Fruit fly (Drosophila melanogaster) whole organism, embryonic: Measurements from ENCODE around the gene Pex14.
A peak's percentile ranks its signal among the peaks of the same experiment; 100 is the strongest.

Experiments used
- Atf6 ChIP-seq: fragments of 200-800 bp; sonication (Bioruptor generic); IDR thresholded peaks from 2 replicates; pipeline ENCODE4 v1.3.6; 2022; ENCODE audit warnings: missing biosample characterization, missing genetic modification characterization
- CG10147 ChIP-seq: fragments of 200-800 bp; sonication (Bioruptor generic); optimal IDR thresholded peaks from 2 replicates; lab custom pipeline; 2019; ENCODE audit warnings: missing biosample characterization, mild to moderate bottlenecking, missing genetic modification characterization, moderate library complexity
- CG10462 ChIP-seq: fragments of 200-800 bp; sonication (Bioruptor generic); optimal IDR thresholded peaks from 2 replicates; lab custom pipeline; 2016; ENCODE audit warnings: missing biosample characterization, missing genetic modification characterization
- CG10979 ChIP-seq: fragments of 200-800 bp; sonication (Bioruptor generic); optimal IDR thresholded peaks from 2 replicates; lab custom pipeline; 2018; ENCODE audit warnings: missing biosample characterization, mild to moderate bottlenecking, missing genetic modification characterization, moderate library complexity
- CG1529 ChIP-seq: fragments of 200-800 bp; sonication (Bioruptor generic); optimal IDR thresholded peaks from 3 replicates; lab custom pipeline; 2018; ENCODE audit warnings: missing biosample characterization, missing genetic modification characterization
- CG1602 ChIP-seq: fragments of 200-800 bp; sonication (Bioruptor generic); optimal IDR thresholded peaks from 3 replicates; lab custom pipeline; 2016; ENCODE audit warnings: missing biosample characterization, missing genetic modification characterization
- CG1647 ChIP-seq: fragments of 200-800 bp; sonication (Bioruptor generic); optimal IDR thresholded peaks from 3 replicates; lab custom pipeline; 2016; ENCODE audit warnings: missing biosample characterization, missing genetic modification characterization
- CG16815 ChIP-seq: fragments of 200-800 bp; sonication (Bioruptor generic); optimal IDR thresholded peaks from 3 replicates; lab custom pipeline; 2017; ENCODE audit warnings: missing biosample characterization, mild to moderate bottlenecking, missing genetic modification characterization
- CG1792 ChIP-seq: fragments of 200-800 bp; sonication (Bioruptor generic); optimal IDR thresholded peaks from 2 replicates; lab custom pipeline; 2016; ENCODE audit warnings: missing biosample characterization, missing genetic modification characterization
- CG2120 ChIP-seq: fragments of 200-800 bp; sonication (Bioruptor generic); optimal IDR thresholded peaks from 3 replicates; lab custom pipeline; 2016; ENCODE audit warnings: missing biosample characterization, missing genetic modification characterization
- CG2202 ChIP-seq: fragments of 200-800 bp; sonication (Bioruptor generic); optimal IDR thresholded peaks from 2 replicates; lab custom pipeline; 2018; ENCODE audit warnings: missing biosample characterization, mild to moderate bottlenecking, missing genetic modification characterization
- CG2889 ChIP-seq: fragments of 200-800 bp; sonication (Bioruptor generic); IDR thresholded peaks from 3 replicates; pipeline ENCODE4 v1.3.6; 2022; ENCODE audit warnings: missing biosample characterization, missing genetic modification characterization
- CG31441 ChIP-seq: fragments of 200-800 bp; sonication (Bioruptor generic); IDR thresholded peaks from 2 replicates; pipeline ENCODE4 v1.3.6; 2022; ENCODE audit warnings: missing biosample characterization, missing genetic modification characterization
- CG33557 ChIP-seq: fragments of 200-800 bp; sonication (Bioruptor generic); optimal IDR thresholded peaks from 2 replicates; lab custom pipeline; 2019; ENCODE audit warnings: missing biosample characterization, mild to moderate bottlenecking, missing genetic modification characterization, moderate library complexity
- CG3847 ChIP-seq: fragments of 200-800 bp; sonication (Bioruptor generic); IDR thresholded peaks from 2 replicates; pipeline ENCODE4 v1.3.6; 2022; ENCODE audit warnings: missing biosample characterization, missing genetic modification characterization
- CG4360 ChIP-seq: fragments of 200-800 bp; sonication (Bioruptor generic); IDR thresholded peaks from 2 replicates; pipeline ENCODE4 v1.3.6; 2022; ENCODE audit warnings: missing biosample characterization, missing genetic modification characterization
- CG5180 ChIP-seq: fragments of 200-800 bp; sonication (Bioruptor generic); optimal IDR thresholded peaks from 3 replicates; lab custom pipeline; 2017; ENCODE audit warnings: missing biosample characterization, missing genetic modification characterization, mild to moderate bottlenecking, moderate library complexity, missing genetic modification reagents
- CG6765 ChIP-seq: fragments of 200-800 bp; sonication (Bioruptor generic); optimal IDR thresholded peaks from 3 replicates; lab custom pipeline; 2017; ENCODE audit warnings: missing biosample characterization, mild to moderate bottlenecking, missing genetic modification characterization
- CG7372 ChIP-seq: fragments of 200-800 bp; sonication (Bioruptor generic); IDR thresholded peaks from 2 replicates; pipeline ENCODE4 v1.3.6; 2022; ENCODE audit warnings: missing biosample characterization, missing genetic modification characterization
- CG7839 ChIP-seq: fragments of 200-800 bp; sonication (Bioruptor generic); optimal IDR thresholded peaks from 3 replicates; lab custom pipeline; 2018; ENCODE audit warnings: missing biosample characterization, mild to moderate bottlenecking, missing genetic modification characterization, moderate library complexity
- CG9609 ChIP-seq: fragments of 200-800 bp; sonication (Bioruptor generic); optimal IDR thresholded peaks from 3 replicates; lab custom pipeline; 2016; ENCODE audit warnings: missing biosample characterization, missing genetic modification characterization
- CG9797 ChIP-seq: fragments of 200-800 bp; sonication (Bioruptor generic); optimal IDR thresholded peaks from 3 replicates; lab custom pipeline; 2018; ENCODE audit warnings: missing biosample characterization, mild to moderate bottlenecking, missing genetic modification characterization
- CoRest ChIP-seq: fragments of 200-800 bp; sonication (Bioruptor generic); optimal IDR thresholded peaks from 3 replicates; lab custom pipeline; 2018; ENCODE audit warnings: missing biosample characterization, mild to moderate bottlenecking, missing genetic modification characterization, moderate library complexity
- D19A ChIP-seq: fragments of 200-800 bp; optimal IDR thresholded peaks from 3 replicates; lab custom pipeline; 2019; ENCODE audit warnings: missing biosample characterization, mild to moderate bottlenecking, missing genetic modification characterization, moderate library complexity
- D19B ChIP-seq: fragments of 200-800 bp; sonication (Bioruptor generic); optimal IDR thresholded peaks from 2 replicates; lab custom pipeline; 2017; ENCODE audit warnings: missing biosample characterization, mild to moderate bottlenecking, missing genetic modification characterization
- Elba2 ChIP-seq: fragments of 200-800 bp; sonication (Bioruptor generic); optimal IDR thresholded peaks from 3 replicates; lab custom pipeline; 2016; ENCODE audit warnings: missing biosample characterization, missing genetic modification characterization
- Gsc ChIP-seq: fragments of 200-800 bp; sonication (Bioruptor generic); IDR thresholded peaks from 2 replicates; pipeline ENCODE4 v1.3.6; 2022; ENCODE audit warnings: missing biosample characterization, missing genetic modification characterization
- Gug ChIP-seq: fragments of 200-800 bp; sonication (Bioruptor generic); IDR thresholded peaks from 4 replicates; pipeline ENCODE4 v1.3.6; 2022; ENCODE audit warnings: missing biosample characterization, missing genetic modification characterization
- Lpt ChIP-seq: fragments of >200 bp; optimal IDR thresholded peaks from 2 replicates; lab custom pipeline; 2018; ENCODE audit warnings: missing biosample characterization, missing genetic modification characterization
- MESR4 ChIP-seq: fragments of 200-800 bp; sonication (Bioruptor generic); optimal IDR thresholded peaks from 2 replicates; lab custom pipeline; 2018; ENCODE audit warnings: missing biosample characterization, mild to moderate bottlenecking, missing genetic modification characterization, moderate library complexity
- Meics ChIP-seq: fragments of 200-800 bp; sonication (Bioruptor generic); optimal IDR thresholded peaks from 2 replicates; lab custom pipeline; 2017; ENCODE audit warnings: missing biosample characterization, mild to moderate bottlenecking, missing genetic modification characterization
- Oli ChIP-seq: fragments of 200-800 bp; sonication (Bioruptor generic); optimal IDR thresholded peaks from 2 replicates; lab custom pipeline; 2018; ENCODE audit warnings: missing biosample characterization, mild to moderate bottlenecking, missing genetic modification characterization, moderate library complexity
- ab ChIP-seq: fragments of 200-800 bp; sonication (Bioruptor generic); optimal IDR thresholded peaks from 2 replicates; lab custom pipeline; 2016; ENCODE audit warnings: missing biosample characterization, missing genetic modification characterization
- ash1 ChIP-seq: fragments of 200-800 bp; sonication (Bioruptor generic); optimal IDR thresholded peaks from 2 replicates; lab custom pipeline; 2018; ENCODE audit warnings: missing biosample characterization, mild to moderate bottlenecking, missing genetic modification characterization
- bcd ChIP-seq: fragments of 200-800 bp; sonication (Bioruptor generic); optimal IDR thresholded peaks from 2 replicates; lab custom pipeline; 2017; ENCODE audit warnings: missing biosample characterization, mild to moderate bottlenecking, missing genetic modification characterization
- bigmax ChIP-seq: fragments of 200-800 bp; sonication (Bioruptor generic); optimal IDR thresholded peaks from 2 replicates; lab custom pipeline; 2018; ENCODE audit warnings: missing biosample characterization, mild to moderate bottlenecking, missing genetic modification characterization
- chn ChIP-seq: fragments of 200-800 bp; sonication (Bioruptor generic); optimal IDR thresholded peaks from 2 replicates; lab custom pipeline; 2016; ENCODE audit warnings: missing biosample characterization, missing genetic modification characterization
- dmrt99B ChIP-seq: fragments of 200-800 bp; sonication (Bioruptor generic); optimal IDR thresholded peaks from 2 replicates; lab custom pipeline; 2018; ENCODE audit warnings: missing biosample characterization, mild to moderate bottlenecking, missing genetic modification characterization, moderate library complexity
- gsb-n ChIP-seq: fragments of 200-800 bp; sonication (Bioruptor generic); optimal IDR thresholded peaks from 3 replicates; lab custom pipeline; 2018; ENCODE audit warnings: missing biosample characterization, mild to moderate bottlenecking, missing genetic modification characterization
- gt ChIP-seq: fragments of 200-800 bp; sonication (Bioruptor generic); IDR thresholded peaks from 2 replicates; pipeline ENCODE4 v1.3.6; 2022; ENCODE audit warnings: missing biosample characterization, missing genetic modification characterization
- jing ChIP-seq: fragments of 200-800 bp; sonication (Bioruptor generic); optimal IDR thresholded peaks from 2 replicates; lab custom pipeline; 2018; ENCODE audit warnings: missing biosample characterization, mild to moderate bottlenecking, missing genetic modification characterization
- p53 ChIP-seq: fragments of 200-800 bp; sonication (Bioruptor generic); optimal IDR thresholded peaks from 2 replicates; lab custom pipeline; 2016; ENCODE audit warnings: missing biosample characterization, missing genetic modification characterization
- peb ChIP-seq: fragments of 200-800 bp; sonication (Bioruptor generic); IDR thresholded peaks from 2 replicates; pipeline ENCODE4 v1.3.6; 2022; ENCODE audit warnings: missing biosample characterization, missing genetic modification characterization
- pita ChIP-seq: fragments of 200-800 bp; sonication (Bioruptor generic); optimal IDR thresholded peaks from 2 replicates; lab custom pipeline; 2017; ENCODE audit warnings: missing biosample characterization, mild to moderate bottlenecking, missing genetic modification characterization
- psq ChIP-seq: fragments of 200-800 bp; sonication (Bioruptor generic); optimal IDR thresholded peaks from 2 replicates; lab custom pipeline; 2017; ENCODE audit warnings: missing biosample characterization, missing genetic modification characterization
- pzg ChIP-seq: fragments of 200-800 bp; sonication (Bioruptor generic); optimal IDR thresholded peaks from 3 replicates; lab custom pipeline; 2018; ENCODE audit warnings: missing biosample characterization, mild to moderate bottlenecking, missing genetic modification characterization, moderate library complexity
- repo ChIP-seq: fragments of 200-800 bp; sonication (Bioruptor generic); optimal IDR thresholded peaks from 2 replicates; lab custom pipeline; 2016; ENCODE audit warnings: missing biosample characterization, missing genetic modification characterization
- run ChIP-seq: fragments of 200-800 bp; sonication (Bioruptor generic); optimal IDR thresholded peaks from 3 replicates; lab custom pipeline; 2018; ENCODE audit warnings: missing biosample characterization, mild to moderate bottlenecking, missing genetic modification characterization
- sima ChIP-seq: fragments of 200-800 bp; sonication (Bioruptor generic); optimal IDR thresholded peaks from 2 replicates; lab custom pipeline; 2016; ENCODE audit warnings: missing biosample characterization, missing genetic modification characterization
- tx ChIP-seq: fragments of 200-800 bp; sonication (Bioruptor generic); optimal IDR thresholded peaks from 2 replicates; lab custom pipeline; 2016; ENCODE audit warnings: missing biosample characterization, missing genetic modification characterization

Pex14 gene

dm6 chr3L:20730323-20731238, 48.0 kb upstream of the Pex14 start, which contains the start of gene CG13252 (continued):
- TF ChIP-seq dmrt99B, result peak; percentile 27
- no peak for TF ChIP-seq D19A (tag; lab: Kevin White, UChicago)
- no peak for TF ChIP-seq D19B (GFP tag; lab: Kevin White, UChicago)
- TF ChIP-seq CG16815 (GFP tag; lab: Kevin White, UChicago), result no peak
- TF ChIP-seq bigmax (GFP tag; lab: Kevin White, UChicago), result no peak
- no peak for TF ChIP-seq tx (GFP tag; lab: Kevin White, UChicago)
- TF ChIP-seq CoRest (tag; lab: Kevin White, UChicago), result peak; percentile 45
- no peak for TF ChIP-seq CG4360
- no peak for TF ChIP-seq Elba2 (GFP tag; lab: Kevin White, UChicago)
- no peak for TF ChIP-seq run
- TF ChIP-seq CG2202 (tag; lab: Kevin White, UChicago), result no peak
- no peak for TF ChIP-seq CG1647 (GFP tag; lab: Kevin White, UChicago)
- no peak for TF ChIP-seq peb (GFP tag; lab: Robert Waterston, UW)
- no peak for TF ChIP-seq Lpt (GFP tag; lab: Kevin White, UChicago)
- TF ChIP-seq gsb-n, result no peak
- TF ChIP-seq CG6765, result no peak
- TF ChIP-seq CG2889 (GFP tag; lab: Robert Waterston, UW), result no peak
- TF ChIP-seq Gsc, result no peak
- no peak for TF ChIP-seq CG2120 (GFP tag; lab: Kevin White, UChicago)
- no peak for TF ChIP-seq Oli (tag; lab: Kevin White, UChicago)
- no peak for TF ChIP-seq pzg
- TF ChIP-seq CG10147 (GFP tag; lab: Kevin White, UChicago), result no peak
- no peak for TF ChIP-seq gt
- TF ChIP-seq pita (GFP tag; lab: Kevin White, UChicago), result no peak
- peak; percentile 57; the same call in 1 of the 2 replicates for TF ChIP-seq Atf6
- TF ChIP-seq bcd (GFP tag; lab: Kevin White, UChicago), result peak; percentile 28
- no peak for TF ChIP-seq CG31441
- no peak for TF ChIP-seq MESR4 (GFP tag; lab: Kevin White, UChicago)
- peak; percentile 34 for TF ChIP-seq CG1792 (GFP tag; lab: Kevin White, UChicago)
- no peak for TF ChIP-seq CG5180 (GFP tag; lab: Kevin White, UChicago)
- no peak for TF ChIP-seq ash1 (GFP tag; lab: Kevin White, UChicago)
- TF ChIP-seq CG33557 (GFP tag; lab: Kevin White, UChicago), result no peak
- no peak for TF ChIP-seq psq
- TF ChIP-seq CG3847, result peak; percentile 19; the same call in 1 of the 2 replicates
- TF ChIP-seq CG10979 (tag; lab: Kevin White, UChicago), result no peak
- TF ChIP-seq ab (GFP tag; lab: Kevin White, UChicago), result no peak
- TF ChIP-seq p53 (GFP tag; lab: Kevin White, UChicago), result no peak
- TF ChIP-seq CG9797 (GFP tag; lab: Kevin White, UChicago), result no peak
- TF ChIP-seq jing (GFP tag; lab: Kevin White, UChicago), result no peak
- no peak for TF ChIP-seq CG10462 (GFP tag; lab: Kevin White, UChicago)
- TF ChIP-seq CG9609, result no peak
- TF ChIP-seq CG7372 (GFP tag; lab: Robert Waterston, UW), result no peak
- TF ChIP-seq repo (GFP tag; lab: Kevin White, UChicago), result no peak
- TF ChIP-seq CG1529 (GFP tag; lab: Kevin White, UChicago), result no peak
- TF ChIP-seq CG1602, result no peak
- TF ChIP-seq CG7839, result no peak
- TF ChIP-seq chn (GFP tag; lab: Kevin White, UChicago), result no peak
- TF ChIP-seq Gug, result no peak
- no peak for TF ChIP-seq sima (GFP tag; lab: Kevin White, UChicago)
- TF ChIP-seq Meics (GFP tag; lab: Kevin White, UChicago), result peak; percentile 44
